Worm (Caenorhabditis elegans): Measurements from ENCODE around the gene F15D4.4.

The F15D4.4 gene

ce11 chrII:13290518-13291286 is 47.8 kb upstream of the F15D4.4 start:
- TF ChIP-seq zip-4 (GFP tag; optimal IDR thresholded peaks at IDR 0.05) = no peak
- TF ChIP-seq C04F5.9 (tag; optimal IDR thresholded peaks at IDR 0.05) = no peak
- no peak for TF ChIP-seq Y116A8C.19 (tag; optimal IDR thresholded peaks at IDR 0.05; ENCODE audit: borderline replicate concordance)
- TF ChIP-seq ets-5 (GFP tag; IDR thresholded peaks at IDR 0.05) = no peak
- TF ChIP-seq nhr-85 (tag) = no peak
- no peak for TF ChIP-seq sup-37 (GFP tag; optimal IDR thresholded peaks at IDR 0.05)
- no peak for TF ChIP-seq tlp-1 (tag; optimal IDR thresholded peaks at IDR 0.05)
- TF ChIP-seq F16B12.6 (tag; optimal IDR thresholded peaks at IDR 0.05) = no peak
- no peak for TF ChIP-seq ceh-90 (tag; optimal IDR thresholded peaks at IDR 0.05)
- no peak for TF ChIP-seq swsn-7 (tag; optimal IDR thresholded peaks at IDR 0.05)
- TF ChIP-seq jun-1 (tag; optimal IDR thresholded peaks at IDR 0.05) = no peak
- TF ChIP-seq lin-35 (GFP tag; optimal IDR thresholded peaks at IDR 0.05) = peak in 1 of 2 experiments; percentile 40
- TF ChIP-seq elt-2 (tag; optimal IDR thresholded peaks at IDR 0.05) = peak; percentile 12
- TF ChIP-seq isw-1 (GFP tag; IDR thresholded peaks at IDR 0.05) = no peak
- no peak for TF ChIP-seq hpl-2 (GFP tag; optimal IDR thresholded peaks at IDR 0.05)
- peak; percentile 33 for TF ChIP-seq mep-1 (tag; optimal IDR thresholded peaks at IDR 0.05)
- peak; percentile 12; the same call in 1 of the 2 replicates for TF ChIP-seq grh-1 (GFP tag; IDR thresholded peaks at IDR 0.05)
- TF ChIP-seq nhr-90 (tag; optimal IDR thresholded peaks at IDR 0.05; ENCODE audit: poor library complexity) = no peak
- TF ChIP-seq C16A3.4 (tag; optimal IDR thresholded peaks at IDR 0.05) = no peak
- peak in 1 of 2 experiments; percentile 4 for TF ChIP-seq lsy-2 (tag; optimal IDR thresholded peaks at IDR 0.05)
- no peak for TF ChIP-seq nhr-28 (tag; optimal IDR thresholded peaks at IDR 0.05)
- TF ChIP-seq ceh-63 (GFP tag; optimal IDR thresholded peaks at IDR 0.05) = no peak
- TF ChIP-seq unc-30 (tag; optimal IDR thresholded peaks at IDR 0.05) = no peak
- peak; percentile 19 for TF ChIP-seq nhr-19 (GFP tag; conservative IDR thresholded peaks at IDR 0.05)
- no peak for TF ChIP-seq mab-9 (GFP tag; IDR thresholded peaks at IDR 0.05)
- no peak for TF ChIP-seq egl-27 (tag; optimal IDR thresholded peaks at IDR 0.05)
- no peak for TF ChIP-seq mdl-1 (tag; optimal IDR thresholded peaks at IDR 0.05)
- no peak for TF ChIP-seq fkh-8 (tag; optimal IDR thresholded peaks at IDR 0.05)
- TF ChIP-seq nhr-76 (tag; optimal IDR thresholded peaks at IDR 0.05) = no peak
- TF ChIP-seq aha-1 (tag; optimal IDR thresholded peaks at IDR 0.05) = no peak
- TF ChIP-seq vab-15 (tag; optimal IDR thresholded peaks at IDR 0.05) = no peak
- TF ChIP-seq efl-1 (optimal IDR thresholded peaks at IDR 0.05) = peak; percentile 2 to 14
- TF ChIP-seq efl-1 (GFP tag; optimal IDR thresholded peaks at IDR 0.05 in 1 of 2) = peak in 1 of 2 experiments; percentile 87
- no peak for TF ChIP-seq lin-15B (tag; optimal IDR thresholded peaks at IDR 0.05)
- peak; percentile 9 for TF ChIP-seq lir-3 (tag; optimal IDR thresholded peaks at IDR 0.05; ENCODE audit: poor library complexity)
- TF ChIP-seq pax-3 (tag; optimal IDR thresholded peaks at IDR 0.05) = no peak
- TF ChIP-seq ztf-4 (tag; optimal IDR thresholded peaks at IDR 0.05) = no peak
- TF ChIP-seq efl-3 (GFP tag; optimal IDR thresholded peaks at IDR 0.05) = no peak
- TF ChIP-seq egl-13 (tag; optimal IDR thresholded peaks at IDR 0.05) = no peak
- no peak for TF ChIP-seq ceh-88 (GFP tag; IDR thresholded peaks at IDR 0.05)
- TF ChIP-seq skn-1 (tag; optimal IDR thresholded peaks at IDR 0.05) = peak; percentile 51
- no peak for TF ChIP-seq unc-62 (GFP tag; optimal IDR thresholded peaks at IDR 0.05)
- TF ChIP-seq lin-13 (GFP tag; optimal IDR thresholded peaks at IDR 0.05) = peak; percentile 35
- peak; percentile 1 for TF ChIP-seq rnt-1 (tag; optimal IDR thresholded peaks at IDR 0.05)
- no peak for TF ChIP-seq zag-1 (tag; optimal IDR thresholded peaks at IDR 0.05)
- no peak for TF ChIP-seq fkh-10 (GFP tag; optimal IDR thresholded peaks at IDR 0.05)
- TF ChIP-seq fkh-4 (tag; optimal IDR thresholded peaks at IDR 0.05; ENCODE audit: borderline replicate concordance) = no peak
- no peak for TF ChIP-seq aly-2 (tag; optimal IDR thresholded peaks at IDR 0.05)
- TF ChIP-seq lin-39 (tag; optimal IDR thresholded peaks at IDR 0.05) = no peak
- TF ChIP-seq unc-98 (GFP tag; IDR thresholded peaks at IDR 0.05) = no peak
- no peak for TF ChIP-seq nhr-84 (tag; optimal IDR thresholded peaks at IDR 0.05)
- TF ChIP-seq snpc-4 (tag; optimal IDR thresholded peaks at IDR 0.05) = peak; percentile 87
- no peak for TF ChIP-seq dsc-1 (tag; optimal IDR thresholded peaks at IDR 0.05)
